Fruit fly (Drosophila melanogaster) whole organism, prepupa: ENCODE data around the gene Frmd5.

ENCODE experiments used
- CG11294 ChIP-seq: fragments of 200-800 bp; sonication (Bioruptor generic); IDR thresholded peaks from 2 replicates; pipeline ENCODE4 v1.3.6; 2022; ENCODE audit warnings: missing biosample characterization, missing genetic modification characterization
- CG15336 ChIP-seq: fragments of 200-800 bp; sonication (Bioruptor generic); IDR thresholded peaks from 2 replicates; pipeline ENCODE4 v1.3.6; 2022; ENCODE audit warnings: missing biosample characterization, missing genetic modification characterization
- CG1621 ChIP-seq: fragments of 200-800 bp; sonication (Bioruptor generic); optimal IDR thresholded peaks from 3 replicates; lab custom pipeline; 2018; ENCODE audit warnings: missing biosample characterization, mild to moderate bottlenecking, missing genetic modification characterization
- CG3032 ChIP-seq: fragments of 200-800 bp; optimal IDR thresholded peaks from 2 replicates; lab custom pipeline; 2019; ENCODE audit warnings: missing biosample characterization, mild to moderate bottlenecking, missing genetic modification characterization, moderate library complexity
- CG4318 ChIP-seq: fragments of 200-800 bp; sonication (Bioruptor generic); optimal IDR thresholded peaks from 3 replicates; lab custom pipeline; 2017; ENCODE audit warnings: missing biosample characterization, mild to moderate bottlenecking, missing genetic modification characterization
- CG6163 ChIP-seq: fragments of 200-800 bp; sonication (Bioruptor generic); IDR thresholded peaks from 3 replicates; pipeline ENCODE4 v1.3.6; 2022; ENCODE audit warnings: missing biosample characterization, missing genetic modification characterization
- CG6792 ChIP-seq: fragments of 200-800 bp; sonication (Bioruptor generic); optimal IDR thresholded peaks from 3 replicates; lab custom pipeline; 2016; ENCODE audit warnings: missing biosample characterization, missing genetic modification characterization
- CG6854 ChIP-seq: fragments of 200-800 bp; sonication (Bioruptor generic); optimal IDR thresholded peaks from 2 replicates; lab custom pipeline; 2017; ENCODE audit warnings: missing biosample characterization, mild to moderate bottlenecking, missing genetic modification characterization
- CG8119 ChIP-seq: fragments of 200-800 bp; sonication (Bioruptor generic); IDR thresholded peaks from 3 replicates; pipeline ENCODE4 v1.3.6; 2022; ENCODE audit warnings: missing biosample characterization, missing genetic modification characterization
- CG8319 ChIP-seq: fragments of 200-800 bp; sonication (Bioruptor generic); optimal IDR thresholded peaks from 3 replicates; lab custom pipeline; 2016; ENCODE audit warnings: missing biosample characterization, missing genetic modification characterization
- CG8632 ChIP-seq: fragments of 200-800 bp; sonication (Bioruptor generic); optimal IDR thresholded peaks from 3 replicates; lab custom pipeline; 2016; ENCODE audit warnings: missing biosample characterization, missing genetic modification characterization
- Eip78C ChIP-seq: fragments of 200-800 bp; sonication (Bioruptor generic); peaks from one replicate; lab custom pipeline; 2016; ENCODE audit warnings: missing biosample characterization, missing genetic modification characterization
- Eip93F ChIP-seq: fragments of 200-800 bp; sonication (Bioruptor generic); optimal IDR thresholded peaks from 2 replicates; lab custom pipeline; 2016; ENCODE audit warnings: missing biosample characterization, mild to moderate bottlenecking, missing genetic modification characterization
- Ets96B ChIP-seq: fragments of 200-800 bp; optimal IDR thresholded peaks from 2 replicates; lab custom pipeline; 2019; ENCODE audit warnings: missing biosample characterization, mild to moderate bottlenecking, missing genetic modification characterization, moderate library complexity
- Gug ChIP-seq: fragments of 200-800 bp; sonication (Bioruptor generic); IDR thresholded peaks from 2 replicates; pipeline ENCODE4 v1.3.6; 2022; ENCODE audit warnings: missing biosample characterization, missing genetic modification characterization
- Hr38 ChIP-seq: sonication (Bioruptor generic); optimal IDR thresholded peaks from 2 replicates; lab custom pipeline; 2016; ENCODE audit warnings: missing biosample characterization, missing genetic modification characterization
- Hr39 ChIP-seq: fragments of 200-800 bp; sonication (Bioruptor generic); optimal IDR thresholded peaks from 2 replicates; lab custom pipeline; 2016; ENCODE audit warnings: missing biosample characterization, missing genetic modification characterization
- Met ChIP-seq: fragments of 200-800 bp; sonication (Bioruptor generic); optimal IDR thresholded peaks from 3 replicates; lab custom pipeline; 2016; ENCODE audit warnings: missing biosample characterization, missing genetic modification characterization
- Smox ChIP-seq: fragments of 200-800 bp; sonication (Bioruptor generic); optimal IDR thresholded peaks from 3 replicates; lab custom pipeline; 2016; ENCODE audit warnings: missing biosample characterization, missing genetic modification characterization
- Sox15 ChIP-seq: fragments of 200-800 bp; sonication (Bioruptor generic); optimal IDR thresholded peaks from 3 replicates; lab custom pipeline; 2016; ENCODE audit warnings: missing biosample characterization, missing genetic modification characterization
- cyc ChIP-seq: fragments of 200-800 bp; sonication (Bioruptor generic); optimal IDR thresholded peaks from 3 replicates; lab custom pipeline; 2016; ENCODE audit warnings: missing biosample characterization, missing genetic modification characterization
- dsx ChIP-seq: fragments of 200-800 bp; optimal IDR thresholded peaks from 3 replicates; lab custom pipeline; 2019; ENCODE audit warnings: missing biosample characterization, mild to moderate bottlenecking, missing genetic modification characterization, moderate library complexity; ENCODE audit not compliant: poor library complexity, severe bottlenecking
- eg ChIP-seq: fragments of 200-800 bp; sonication (Bioruptor generic); IDR thresholded peaks from 3 replicates; pipeline ENCODE4 v1.3.6; 2022; ENCODE audit warnings: missing biosample characterization, missing genetic modification characterization
- fd59A ChIP-seq: fragments of 200-800 bp; sonication (Bioruptor generic); optimal IDR thresholded peaks from 2 replicates; lab custom pipeline; 2017; ENCODE audit warnings: missing biosample characterization, mild to moderate bottlenecking, missing genetic modification characterization, missing genetic modification reagents
- fkh ChIP-seq: fragments of 200-800 bp; sonication (Bioruptor generic); optimal IDR thresholded peaks from 3 replicates; lab custom pipeline; 2017; ENCODE audit warnings: missing biosample characterization, mild to moderate bottlenecking, missing genetic modification characterization, moderate library complexity
- net ChIP-seq: fragments of 200-800 bp; sonication (Bioruptor generic); optimal IDR thresholded peaks from 3 replicates; lab custom pipeline; 2016; ENCODE audit warnings: missing biosample characterization, missing genetic modification characterization
- pdm3 ChIP-seq: fragments of 200-800 bp; sonication (Bioruptor generic); optimal IDR thresholded peaks from 3 replicates; lab custom pipeline; 2016; ENCODE audit warnings: missing biosample characterization, missing genetic modification characterization
- svp ChIP-seq: fragments of 200-800 bp; sonication (Bioruptor generic); peaks from one replicate; lab custom pipeline; 2016; ENCODE audit warnings: missing biosample characterization, missing genetic modification characterization
- topi ChIP-seq: fragments of 200-800 bp; sonication (Bioruptor generic); optimal IDR thresholded peaks from 3 replicates; lab custom pipeline; 2016; ENCODE audit warnings: missing biosample characterization, missing genetic modification characterization
- vri ChIP-seq: fragments of 200-800 bp; sonication (Bioruptor generic); optimal IDR thresholded peaks from 3 replicates; lab custom pipeline; 2016; ENCODE audit warnings: missing biosample characterization, mild to moderate bottlenecking, missing genetic modification characterization

The Frmd5 gene

dm6 chr2L:10320174-10320775, 24.0 kb upstream of the Frmd5 start:
- TF ChIP-seq Eip93F (peak; percentile 27), eg (no peak), vri (GFP tag; lab: Kevin White, UChicago) (peak; percentile 94)

- TF ChIP-seq cyc (peak; percentile 9), fkh (GFP tag; lab: Kevin White, UChicago) (peak; percentile 85), CG3032 (tag; lab: Kevin White, UChicago) (no peak), pdm3 (GFP tag; lab: Kevin White, UChicago) (no peak), Eip78C (GFP tag; lab: Kevin White, UChicago) (peak; percentile 71), CG4318 (GFP tag; lab: Kevin White, UChicago) (no peak)
Measured at dm6 chr2L:10321036-10321583, 23.1 kb upstream of the Frmd5 start.

dm6 chr2L:10321612-10322011, 22.6 kb upstream of the Frmd5 start:
- TF ChIP-seq CG8319 (GFP tag; lab: Kevin White, UChicago) (no peak), dsx (peak; percentile 66), vri (GFP tag; lab: Kevin White, UChicago) (peak; percentile 15), CG15336 (GFP tag; lab: Robert Waterston, UW) (peak; percentile 33; the same call in 1 of the 2 replicates), Smox (GFP tag; lab: Kevin White, UChicago) (no peak), Eip78C (GFP tag; lab: Kevin White, UChicago) (peak; percentile 69), Eip93F (peak; percentile 2), CG6163 (no peak), Sox15 (no peak), CG8632 (no peak), CG6854 (GFP tag; lab: Kevin White, UChicago) (no peak), fd59A (no peak), Ets96B (tag; lab: Kevin White, UChicago) (no peak)

- TF ChIP-seq CG8119 (GFP tag; lab: Robert Waterston, UW) (no peak), CG6792 (GFP tag; lab: Kevin White, UChicago) (no peak), Eip78C (GFP tag; lab: Kevin White, UChicago) (peak; percentile 61)
Measured at dm6 chr2L:10322176-10322575, 22.1 kb upstream of the Frmd5 start, which contains the start of gene CG4995. Gene CG4995 (plus strand): TSS chr2L:10322476.

- peak; percentile 93 for TF ChIP-seq svp (GFP tag; lab: Kevin White, UChicago)
- peak; percentile 47 for TF ChIP-seq vri (GFP tag; lab: Kevin White, UChicago)
- no peak for TF ChIP-seq Hr38
Measured at dm6 chr2L:10322773-10323487, 21.3 kb upstream of the Frmd5 start, which contains the start of gene CG5381. Gene CG5381 (minus strand): TSS chr2L:10323102.

- TF ChIP-seq Eip93F (no peak), dsx (peak; percentile 7), Gug (GFP tag; lab: Robert Waterston, UW) (no peak)
Measured at dm6 chr2L:10327790-10328189, 16.5 kb upstream of the Frmd5 start, which contains the start of gene RnrL. Gene RnrL (minus strand): TSS chr2L:10327943.

- TF ChIP-seq vri (GFP tag; lab: Kevin White, UChicago) (peak; percentile 39), topi (no peak), Sox15 (no peak), Ets96B (tag; lab: Kevin White, UChicago) (no peak), CG3032 (tag; lab: Kevin White, UChicago) (peak; percentile 12), net (no peak), CG1621 (no peak), dsx (peak; percentile 86), Met (no peak), CG11294 (GFP tag; lab: Robert Waterston, UW) (no peak), CG8632 (no peak), Hr39 (no peak)
- TF ChIP-seq, all 60 proteins: peak for 3
Measured at dm6 chr2L:10331066-10331847, 13.0 kb upstream of the Frmd5 start, which contains the start of the genes Schip1 and Cox10. Gene Schip1 (minus strand): TSS chr2L:10331116. Gene Cox10 (plus strand): TSS chr2L:10331471.
